Worm (Caenorhabditis elegans) whole organism, mixed stage, embryonic: Measurements from ENCODE around the gene R07E5.4.

Experiments
- lin-13 ChIP-seq: fragments of 150-350 bp; optimal IDR thresholded peaks from 2 replicates; lab custom pipeline; 2014; ENCODE audit warnings: missing biosample characterization, missing genetic modification characterization
- mep-1 ChIP-seq: fragments of 150-350 bp; optimal IDR thresholded peaks from 2 replicates; lab custom pipeline; 2017; ENCODE audit warnings: missing biosample characterization, missing genetic modification reagents, missing genetic modification characterization, inconsistent platforms
- nhr-237 ChIP-seq: fragments of 150-350 bp; optimal IDR thresholded peaks from 2 replicates; lab custom pipeline; 2014; ENCODE audit warnings: missing biosample characterization, missing genetic modification characterization
- nhr-28 ChIP-seq: fragments of 150-350 bp; optimal IDR thresholded peaks from 2 replicates; lab custom pipeline; 2014; ENCODE audit warnings: missing biosample characterization, missing genetic modification characterization
- sem-2 ChIP-seq: fragments of 200-800 bp; sonication (Bioruptor generic); optimal IDR thresholded peaks from 2 replicates; lab custom pipeline; 2018; ENCODE audit warnings: mild to moderate bottlenecking, missing genetic modification characterization, missing compliant biosample characterization
- sptf-1 ChIP-seq: sonication (generic microtip); optimal IDR thresholded peaks from 2 replicates; lab custom pipeline; 2017; ENCODE audit warnings: mild to moderate bottlenecking, missing genetic modification characterization, moderate library complexity, missing compliant biosample characterization

ce11 chrIII:4356384-4356783, 38.2 kb upstream of the R07E5.4 start, which contains the start of gene mnp-1:
- TF ChIP-seq nhr-28 (tag; lab: Kevin White, UChicago) (no peak), nhr-237 (tag; lab: Kevin White, UChicago) (no peak), sem-2 (no peak), sptf-1 (tag; lab: Kevin White, UChicago) (no peak), mep-1 (tag; lab: Kevin White, UChicago) (no peak), lin-13 (tag; lab: Kevin White, UChicago) (no peak)
